Fruit fly (Drosophila melanogaster): ENCODE measurements around the gene Sec10.

Gene Sec10

dm6 chr3R:24134580-24134979, at the start of gene Sec10:
Gene Sec10, plus strand, starts transcription at chr3R:24134831.
- no peak for TF ChIP-seq salr (GFP tag; optimal IDR thresholded peaks at IDR 0.05)
- peak; percentile 34 for TF ChIP-seq CG6854 (GFP tag; optimal IDR thresholded peaks at IDR 0.05)
- TF ChIP-seq esn (GFP tag; optimal IDR thresholded peaks at IDR 0.05) = peak; percentile 11
- TF ChIP-seq CG34406 (GFP tag; optimal IDR thresholded peaks at IDR 0.05) = no peak
- TF ChIP-seq fkh (GFP tag; optimal IDR thresholded peaks at IDR 0.05) = peak; percentile 95

dm6 chr3R:24084975-24085374, 49.7 kb upstream of the Sec10 start:
- TF ChIP-seq vri (GFP tag; optimal IDR thresholded peaks at IDR 0.05) = peak; percentile 13
- TF ChIP-seq CG6854 (GFP tag; optimal IDR thresholded peaks at IDR 0.05) = no peak
- no peak for TF ChIP-seq dac (GFP tag; optimal IDR thresholded peaks at IDR 0.05)
- TF ChIP-seq net (GFP tag; optimal IDR thresholded peaks at IDR 0.05) = no peak
- TF ChIP-seq Ets21C (GFP tag; optimal IDR thresholded peaks at IDR 0.05) = no peak
- TF ChIP-seq CG1621 (tag; optimal IDR thresholded peaks at IDR 0.05) = no peak
- TF ChIP-seq CG16779 (tag; optimal IDR thresholded peaks at IDR 0.05) = no peak
- TF ChIP-seq Eip93F (GFP tag; optimal IDR thresholded peaks at IDR 0.05) = peak; percentile 40
- no peak for TF ChIP-seq fkh (GFP tag; optimal IDR thresholded peaks at IDR 0.05)
- no peak for TF ChIP-seq Sox102F (GFP tag; optimal IDR thresholded peaks at IDR 0.05)

dm6 chr3R:24090143-24090542, 44.5 kb upstream of the Sec10 start:
- TF ChIP-seq CG6808 (GFP tag; optimal IDR thresholded peaks at IDR 0.05) = no peak
- peak; percentile 21 for TF ChIP-seq fkh (GFP tag; optimal IDR thresholded peaks at IDR 0.05)

dm6 chr3R:24091653-24092052, 43.0 kb upstream of the Sec10 start:
- TF ChIP-seq CG31627 (GFP tag; optimal IDR thresholded peaks at IDR 0.05) (no peak), ss (GFP tag; optimal IDR thresholded peaks at IDR 0.05) (no peak), Ets21C (GFP tag; optimal IDR thresholded peaks at IDR 0.05) (no peak), acj6 (GFP tag; optimal IDR thresholded peaks at IDR 0.05) (no peak), Eip75B (GFP tag; optimal IDR thresholded peaks at IDR 0.05) (no peak), CG6792 (GFP tag; optimal IDR thresholded peaks at IDR 0.05) (no peak)

dm6 chr3R:24092590-24093151, 42.0 kb upstream of the Sec10 start:
- peak; percentile 18 for TF ChIP-seq CG6808 (GFP tag; optimal IDR thresholded peaks at IDR 0.05)
- peak in 1 of 2 experiments; percentile 18 for TF ChIP-seq ss (GFP tag; optimal IDR thresholded peaks at IDR 0.05)
- TF ChIP-seq eg (GFP tag; IDR thresholded peaks at IDR 0.05) = no peak
- TF ChIP-seq CG8119 (GFP tag; IDR thresholded peaks at IDR 0.05) = no peak

- peak; percentile 2 for TF ChIP-seq Hr4 (GFP tag; optimal IDR thresholded peaks at IDR 0.05)
- TF ChIP-seq CG15336 (GFP tag; IDR thresholded peaks at IDR 0.05) = no peak
- TF ChIP-seq Eip78C (GFP tag) = peak; percentile 53
These were observed 41.2 kb upstream of the Sec10 start for dm6 chr3R:24093430-24093829.

dm6 chr3R:24099039-24100026, 35.3 kb upstream of the Sec10 start:
- TF ChIP-seq CG32006 (GFP tag; optimal IDR thresholded peaks at IDR 0.05) (peak; percentile 72), CG6854 (GFP tag; optimal IDR thresholded peaks at IDR 0.05) (no peak), dac (GFP tag; optimal IDR thresholded peaks at IDR 0.05) (peak; percentile 25), Hr38 (GFP tag; optimal IDR thresholded peaks at IDR 0.05) (no peak), Hr39 (GFP tag; optimal IDR thresholded peaks at IDR 0.05) (peak; percentile 87), topi (GFP tag; optimal IDR thresholded peaks at IDR 0.05) (peak; percentile 80), eg (GFP tag; IDR thresholded peaks at IDR 0.05) (peak; percentile 72), Ets96B (tag; optimal IDR thresholded peaks at IDR 0.05) (peak; percentile 65), net (GFP tag; optimal IDR thresholded peaks at IDR 0.05) (peak; percentile 68), Smox (GFP tag; optimal IDR thresholded peaks at IDR 0.05) (no peak), CG4318 (GFP tag; optimal IDR thresholded peaks at IDR 0.05) (peak; percentile 36), fkh (GFP tag; optimal IDR thresholded peaks at IDR 0.05) (peak; percentile 17), CG1621 (tag; optimal IDR thresholded peaks at IDR 0.05) (no peak), CG10669 (GFP tag; optimal IDR thresholded peaks at IDR 0.05) (peak; percentile 48), svp (GFP tag) (peak; percentile 86), CG8119 (GFP tag; IDR thresholded peaks at IDR 0.05) (peak; percentile 77), CG8319 (GFP tag; optimal IDR thresholded peaks at IDR 0.05) (peak; percentile 42), fd85E (GFP tag; optimal IDR thresholded peaks at IDR 0.05) (peak; percentile 34), achi (GFP tag; optimal IDR thresholded peaks at IDR 0.05) (peak; percentile 74), Sox15 (GFP tag; optimal IDR thresholded peaks at IDR 0.05) (peak; percentile 32)
